Worm (Caenorhabditis elegans) whole organism, L1 larva: ENCODE measurements around the gene cya-1.

ENCODE experiments used
- dpl-1 ChIP-seq, 3 experiments: fragments of 150-350 bp in 2 of 3; sonication (generic microtip) in 1 of 3; optimal IDR thresholded peaks; 2 replicates each; lab custom pipeline; 2014 to 2017; ENCODE audit warnings: missing biosample characterization in 3 of 3, missing genetic modification characterization in 3 of 3, missing genetic modification reagents in 3 of 3
- fos-1 ChIP-seq: fragments of 150-350 bp; optimal IDR thresholded peaks from 2 replicates; lab custom pipeline; 2014; ENCODE audit warnings: missing biosample characterization, missing genetic modification characterization
- lin-15B ChIP-seq: fragments of 150-350 bp; sonication (generic microtip); optimal IDR thresholded peaks from 3 replicates; lab custom pipeline; 2014; ENCODE audit warnings: missing biosample characterization, missing genetic modification characterization
- lsy-2 ChIP-seq, 2 experiments: fragments of 150-350 bp; optimal IDR thresholded peaks; 2 replicates each; lab custom pipeline; 2014; ENCODE audit warnings: missing biosample characterization in 2 of 2, missing genetic modification characterization in 2 of 2
- nhr-11 ChIP-seq: fragments of 150-350 bp; optimal IDR thresholded peaks from 2 replicates; lab custom pipeline; 2014; ENCODE audit warnings: missing biosample characterization, missing genetic modification characterization
- nhr-85 ChIP-seq: sonication (generic microtip); peaks from one replicate; lab custom pipeline; 2016; ENCODE audit warnings: missing genetic modification characterization, inconsistent platforms, missing compliant biosample characterization
- sox-4 ChIP-seq: sonication (generic microtip); optimal IDR thresholded peaks from 2 replicates; lab custom pipeline; 2016; ENCODE audit warnings: missing genetic modification characterization, missing compliant biosample characterization
- sup-37 ChIP-seq: fragments of 200-800 bp; sonication (Bioruptor generic); optimal IDR thresholded peaks from 2 replicates; lab custom pipeline; 2018; ENCODE audit warnings: mild to moderate bottlenecking, missing genetic modification characterization, missing compliant biosample characterization
- tbx-2 ChIP-seq: sonication (generic microtip); optimal IDR thresholded peaks from 2 replicates; lab custom pipeline; 2016; ENCODE audit warnings: missing genetic modification characterization, missing compliant biosample characterization
- unc-62 ChIP-seq: fragments of 150-350 bp; optimal IDR thresholded peaks from 2 replicates; lab custom pipeline; 2014; ENCODE audit warnings: missing biosample characterization, missing genetic modification reagents, missing genetic modification characterization
- zag-1 ChIP-seq: fragments of 150-350 bp; optimal IDR thresholded peaks from 2 replicates; lab custom pipeline; 2014; ENCODE audit warnings: missing biosample characterization, missing genetic modification characterization

DNA sequence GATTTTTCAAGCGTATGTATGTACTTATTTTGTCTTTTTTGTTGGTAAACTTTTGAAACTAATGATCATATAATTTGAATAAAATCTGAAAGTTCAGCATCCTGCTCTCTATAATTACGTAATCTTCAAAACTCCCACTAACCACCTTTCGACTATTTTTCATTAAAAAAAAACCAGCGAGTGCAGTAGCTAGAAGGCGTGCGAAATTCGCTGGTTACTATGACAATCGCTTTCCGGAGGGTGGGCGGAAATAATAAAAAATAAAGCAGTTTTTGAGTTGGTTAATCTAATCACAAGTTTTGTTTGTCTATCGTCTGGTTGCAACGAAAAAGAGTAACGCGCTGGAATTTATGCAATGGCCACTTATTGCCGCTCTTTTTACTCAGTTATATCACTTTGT lies 45.7 kb upstream of the cya-1 start, which contains the start of gene irld-34:
- TF ChIP-seq lsy-2 (tag; optimal IDR thresholded peaks at IDR 0.05; lab: Kevin White, UChicago) (no peak), zag-1 (tag; lab: Kevin White, UChicago) (no peak), nhr-11 (tag; lab: Kevin White, UChicago) (no peak), nhr-85 (tag; lab: Kevin White, UChicago) (no peak), sox-4 (no peak), tbx-2 (tag; lab: Kevin White, UChicago) (no peak), sup-37 (no peak), unc-62 (GFP tag; lab: Kevin White, UChicago) (no peak), fos-1 (tag; lab: Kevin White, UChicago) (no peak), dpl-1 (GFP tag; optimal IDR thresholded peaks at IDR 0.05; lab: Kevin White, UChicago) (no peak), lin-15B (no peak)
